Fruit fly (Drosophila melanogaster) S2 (cell line): ENCODE data around the gene Muc18B.

Experiments used
- CG8478 ChIP-seq: fragments of >200 bp; optimal IDR thresholded peaks from 2 replicates; lab custom pipeline; 2018
- CTCF ChIP-seq, 2 experiments: fragments of >200 bp; optimal IDR thresholded peaks; 2 replicates each; lab custom pipeline; 2018

Gene Muc18B

DNA sequence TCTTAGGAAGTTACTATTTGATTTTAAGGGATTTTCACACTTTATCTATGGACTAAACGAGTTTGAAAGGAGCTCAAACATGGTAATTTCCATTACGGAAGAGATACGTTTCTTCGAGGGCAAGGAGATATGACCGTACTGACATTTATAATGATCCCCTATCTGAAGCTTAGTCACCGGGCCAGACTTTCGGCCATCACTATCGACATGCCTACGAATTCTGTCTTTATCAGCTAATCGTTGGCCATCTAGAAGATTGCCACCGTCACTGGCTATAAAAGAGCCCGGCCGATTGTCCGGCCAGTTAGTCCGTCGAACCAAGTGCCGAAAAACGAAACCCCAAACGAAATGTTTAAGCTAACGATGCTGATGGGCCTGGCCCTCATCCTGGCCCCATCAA is at the start of gene Muc18B:
Gene Muc18B, plus strand, starts transcription at position 301 of the 400 bp plus-strand sequence.
- no peak for TF ChIP-seq CG8478 (lab: Kevin White, UChicago)
- TF ChIP-seq CTCF (optimal IDR thresholded peaks at IDR 0.05; lab: Kevin White, UChicago), result no peak

DNA sequence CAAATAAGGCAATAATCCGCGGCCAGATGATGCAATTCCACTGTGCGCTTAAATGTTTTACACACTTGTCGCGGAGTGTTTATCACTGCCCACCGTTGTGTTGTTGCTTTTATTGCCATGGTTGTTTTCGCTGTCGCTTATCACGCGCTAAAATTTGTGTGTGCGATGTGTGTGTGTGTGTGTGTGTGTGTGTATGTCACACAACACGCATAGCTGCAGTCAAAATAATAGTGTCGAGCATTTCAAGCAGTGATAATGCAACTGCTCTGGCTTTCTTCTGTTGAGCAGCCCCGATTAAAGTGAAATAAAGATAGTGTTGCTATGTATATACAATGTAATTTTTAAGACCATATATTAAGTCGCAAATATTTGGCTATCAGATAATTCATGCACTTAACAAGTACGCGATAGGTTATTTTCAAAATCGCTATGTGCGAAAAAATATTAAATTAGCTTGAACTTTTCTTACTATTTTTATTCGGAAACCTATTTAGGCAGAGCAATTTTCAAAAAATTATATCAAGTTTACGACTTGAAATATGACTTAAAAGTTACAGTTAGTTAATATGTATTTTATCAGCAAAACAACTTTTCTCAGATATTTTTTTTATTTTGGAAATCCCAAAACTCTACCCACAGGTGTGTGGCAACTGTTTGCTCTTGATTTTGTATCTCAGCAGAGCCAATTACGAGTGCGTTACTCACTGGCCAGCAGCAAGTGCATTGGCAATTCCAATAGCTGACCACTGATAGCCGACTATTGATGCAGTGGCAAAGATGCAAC is 49.0 kb upstream of the Muc18B start:
- TF ChIP-seq CTCF (optimal IDR thresholded peaks at IDR 0.05; lab: Kevin White, UChicago) (no peak), CG8478 (lab: Kevin White, UChicago) (no peak)

DNA sequence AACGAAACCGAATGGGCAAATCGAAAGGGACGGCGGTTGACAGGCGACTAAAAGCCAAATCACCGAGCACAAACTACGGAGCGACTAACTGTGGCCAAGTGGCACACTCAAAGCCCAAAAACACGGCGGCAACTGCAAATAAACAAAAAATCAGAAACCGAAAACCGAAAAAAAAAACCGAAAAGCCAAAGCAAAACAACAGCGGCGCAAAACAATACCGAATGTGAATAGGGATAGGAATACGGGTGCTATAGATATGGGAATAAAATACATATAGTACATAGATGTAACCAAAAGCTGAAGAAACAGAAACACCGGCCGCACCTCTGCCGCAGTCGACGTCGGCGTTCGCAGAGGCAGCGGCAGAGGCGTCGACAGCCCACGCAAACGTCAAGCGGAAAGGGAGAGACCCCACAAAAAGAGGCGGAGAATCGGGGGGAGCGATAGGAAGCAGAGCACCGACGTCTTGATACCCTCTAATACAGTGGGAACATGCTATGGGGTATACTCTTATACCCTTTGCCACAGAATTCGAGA is 48.2 kb upstream of the Muc18B start, which contains the start of gene RhoGAP18B:
Gene RhoGAP18B, minus strand, starts transcription at position 51 of the 537 bp plus-strand sequence.
- TF ChIP-seq CTCF (optimal IDR thresholded peaks at IDR 0.05; lab: Kevin White, UChicago) (no peak), CG8478 (lab: Kevin White, UChicago) (no peak)

DNA sequence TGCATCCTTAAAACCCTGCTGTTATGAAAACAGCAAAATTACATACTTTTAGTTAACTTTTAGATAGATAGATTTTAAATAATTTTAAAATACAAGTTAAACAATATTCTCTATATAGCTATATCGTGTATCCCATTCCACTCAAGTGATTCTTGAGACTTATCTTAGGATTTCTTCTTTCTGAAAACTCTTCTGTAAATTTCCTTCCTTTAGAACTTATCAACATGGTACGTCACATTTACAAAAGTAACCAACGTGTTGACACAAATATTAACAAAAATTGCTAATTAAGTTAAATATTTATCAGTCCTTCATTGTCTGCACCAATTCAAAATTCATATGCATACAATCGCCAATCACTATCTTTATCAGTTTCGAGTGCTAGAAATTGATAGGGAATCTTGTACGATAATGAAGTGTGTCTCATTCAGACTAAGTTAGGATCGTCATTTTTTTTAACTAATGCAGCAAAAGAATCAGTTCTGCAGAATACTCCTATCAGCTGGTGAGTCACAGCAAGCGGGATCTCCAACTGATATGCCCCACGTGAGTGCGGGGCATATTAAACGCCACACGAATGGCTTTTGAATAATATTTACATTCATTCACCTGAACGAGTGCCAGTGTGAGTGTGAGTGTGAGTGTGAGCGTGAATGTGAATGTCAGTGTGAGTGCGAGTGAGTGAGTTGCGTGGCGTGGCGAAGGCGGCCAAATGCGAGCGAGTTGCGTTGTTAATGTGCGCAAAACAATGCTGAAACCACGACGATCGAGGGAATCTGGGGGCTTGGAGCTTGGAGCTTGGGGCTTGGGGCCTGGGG is 47.5 kb upstream of the Muc18B start:
- TF ChIP-seq CTCF (optimal IDR thresholded peaks at IDR 0.05; lab: Kevin White, UChicago), result no peak

DNA sequence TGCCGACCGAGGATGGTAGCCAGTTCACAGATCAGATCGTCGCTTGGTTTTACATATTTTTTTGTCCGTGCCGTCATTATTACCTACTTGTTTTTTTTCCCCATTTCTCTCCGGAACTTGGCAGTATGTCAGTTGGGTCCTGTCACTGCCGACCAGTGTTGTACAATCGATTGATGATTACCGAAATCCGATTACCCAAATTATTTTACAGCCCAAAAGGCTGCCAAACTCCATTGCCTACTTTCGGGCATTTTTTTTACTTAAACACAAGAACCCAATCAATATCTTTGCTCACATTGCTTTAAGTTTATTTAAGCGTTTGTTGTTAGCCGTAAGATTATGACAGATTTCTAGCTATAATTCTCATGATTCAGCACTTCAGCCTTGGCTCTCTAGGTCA is 44.5 kb upstream of the Muc18B start, which contains the start of gene Inx5:
Gene Inx5, minus strand, starts transcription at position 93 of the 400 bp plus-strand sequence.
- peak in 1 of 2 experiments; percentile 16 for TF ChIP-seq CTCF (optimal IDR thresholded peaks at IDR 0.05; lab: Kevin White, UChicago)
- no peak for TF ChIP-seq CG8478 (lab: Kevin White, UChicago)

DNA sequence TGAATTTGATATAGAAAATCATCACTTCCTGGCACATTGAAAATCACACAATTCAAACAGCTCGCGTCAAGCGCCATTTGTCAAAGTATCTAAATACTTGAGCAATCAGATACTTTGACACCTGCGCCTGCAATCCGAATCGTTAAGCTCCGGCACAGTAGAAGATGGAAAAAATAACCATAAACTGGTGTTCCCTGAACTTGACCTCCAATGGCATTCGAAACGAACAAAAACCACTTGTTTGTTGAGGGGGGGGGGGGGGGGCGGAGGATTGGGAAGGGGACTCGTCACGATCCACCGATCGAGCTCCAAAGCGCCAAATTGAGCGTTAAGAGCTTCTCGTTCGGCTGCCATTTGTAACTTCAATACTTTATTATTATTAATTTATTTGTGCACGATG is 43.4 kb upstream of the Muc18B start:
- TF ChIP-seq CTCF (optimal IDR thresholded peaks at IDR 0.05; lab: Kevin White, UChicago) (no peak), CG8478 (lab: Kevin White, UChicago) (no peak)

DNA sequence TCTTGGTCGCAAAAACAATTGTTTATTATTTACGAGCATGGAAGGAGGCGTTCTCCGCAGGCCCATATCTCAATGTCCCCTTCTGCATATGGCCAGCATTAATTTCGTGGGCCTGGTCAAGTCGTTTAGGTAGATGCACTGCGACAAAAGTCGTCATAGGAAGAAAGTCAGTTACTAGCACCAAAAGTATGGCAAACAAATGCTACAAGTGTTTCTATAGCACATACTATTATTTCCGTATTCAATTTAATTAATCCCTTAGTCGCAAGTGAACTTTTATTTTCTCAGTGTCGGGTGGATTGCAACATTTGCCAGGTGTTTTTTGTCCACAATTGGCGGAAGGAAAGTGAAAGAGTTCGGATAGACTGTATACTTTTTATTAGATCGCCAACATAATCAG is 42.4 kb upstream of the Muc18B start:
- TF ChIP-seq CG8478 (lab: Kevin White, UChicago), result no peak

DNA sequence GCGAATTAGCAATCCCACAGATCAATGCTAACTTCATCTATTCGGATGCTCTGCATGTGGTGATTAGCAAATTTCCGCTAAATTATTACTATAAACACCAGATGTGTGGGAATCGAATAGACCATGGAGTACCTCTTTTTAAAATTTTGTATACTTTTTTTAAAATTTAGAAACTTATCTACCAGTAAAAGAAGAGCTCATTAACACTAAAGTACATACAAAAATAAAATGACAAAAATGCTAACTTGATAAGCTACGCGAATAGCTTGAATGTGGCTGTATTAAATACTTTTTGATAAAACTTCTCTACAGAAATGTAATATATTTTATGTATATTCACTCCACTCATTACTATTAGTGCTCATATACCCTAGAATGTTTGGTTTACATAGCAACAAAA is 41.2 kb upstream of the Muc18B start:
- TF ChIP-seq CTCF (optimal IDR thresholded peaks at IDR 0.05; lab: Kevin White, UChicago) (no peak), CG8478 (lab: Kevin White, UChicago) (no peak)

DNA sequence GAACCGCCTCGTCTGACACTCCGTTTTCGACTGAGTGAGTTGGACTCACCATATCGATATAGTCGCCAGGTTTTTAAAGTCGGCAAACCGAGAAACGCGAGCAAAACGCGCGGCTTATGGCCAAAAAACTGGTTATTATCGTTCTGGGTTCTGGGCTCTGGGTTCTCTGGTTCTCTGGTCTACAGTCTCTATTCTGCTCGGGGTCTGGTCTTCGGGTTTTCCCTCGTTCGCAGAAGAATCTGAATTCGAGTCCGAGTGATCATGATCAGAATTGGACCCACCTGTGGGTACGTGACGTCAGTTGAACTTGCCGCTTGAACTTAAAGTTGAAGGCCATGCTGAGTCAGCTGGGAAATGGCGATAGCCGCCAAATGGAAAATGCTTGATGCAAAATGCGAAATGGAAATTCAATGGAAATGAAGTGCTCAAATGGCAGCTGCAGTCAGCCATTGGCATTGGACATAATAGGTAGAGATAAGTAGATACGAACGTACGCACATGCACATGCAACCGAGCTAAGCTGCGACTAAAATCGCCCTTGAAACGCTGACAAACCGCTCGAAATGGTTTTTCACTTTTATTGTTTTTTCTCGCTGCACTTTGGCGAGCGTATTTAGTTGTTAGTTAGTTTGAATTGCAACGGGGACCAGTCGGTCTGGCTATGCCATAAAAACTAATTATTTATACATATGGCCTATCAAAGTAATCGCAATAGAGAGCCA is 40.3 kb upstream of the Muc18B start, which contains the start of gene CG33939:
Gene CG33939, minus strand, starts transcription at position 51 of the 722 bp plus-strand sequence.
- no peak for TF ChIP-seq CG8478 (lab: Kevin White, UChicago)
- TF ChIP-seq CTCF (optimal IDR thresholded peaks at IDR 0.05; lab: Kevin White, UChicago), result no peak

DNA sequence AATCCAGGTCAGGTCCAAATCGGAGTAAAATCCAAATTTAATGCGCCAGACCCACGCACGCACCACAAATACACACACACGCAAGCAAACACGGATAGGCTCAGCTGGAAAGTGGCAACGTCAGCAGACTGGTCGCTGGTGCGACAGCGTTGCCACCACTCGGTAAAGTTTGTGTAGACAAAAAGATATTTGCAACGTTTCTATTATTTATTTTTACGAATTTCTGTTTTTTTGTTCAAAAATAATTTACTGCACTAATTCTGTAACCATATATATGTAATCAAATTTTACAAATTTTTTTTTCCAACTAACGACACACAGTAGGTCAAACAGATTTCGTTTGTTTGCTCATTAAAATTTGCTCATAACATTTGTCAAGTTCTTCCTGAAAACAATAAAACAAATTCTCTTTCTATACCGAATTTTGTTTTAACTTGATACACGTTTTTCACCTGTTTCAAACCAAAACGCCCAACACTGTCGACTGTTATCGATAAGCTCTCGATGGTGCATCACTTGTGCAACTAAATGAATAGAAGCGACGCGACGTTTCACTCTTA is 35.5 kb upstream of the Muc18B start, which contains the start of the genes CG7556 and CG7453:
Gene CG7556, minus strand, starts transcription at position 135 of the 560 bp plus-strand sequence.
Gene CG7453, plus strand, starts transcription at position 478 of the 560 bp plus-strand sequence.
- TF ChIP-seq CG8478 (lab: Kevin White, UChicago), result no peak
- TF ChIP-seq CTCF (optimal IDR thresholded peaks at IDR 0.05; lab: Kevin White, UChicago), result no peak

DNA sequence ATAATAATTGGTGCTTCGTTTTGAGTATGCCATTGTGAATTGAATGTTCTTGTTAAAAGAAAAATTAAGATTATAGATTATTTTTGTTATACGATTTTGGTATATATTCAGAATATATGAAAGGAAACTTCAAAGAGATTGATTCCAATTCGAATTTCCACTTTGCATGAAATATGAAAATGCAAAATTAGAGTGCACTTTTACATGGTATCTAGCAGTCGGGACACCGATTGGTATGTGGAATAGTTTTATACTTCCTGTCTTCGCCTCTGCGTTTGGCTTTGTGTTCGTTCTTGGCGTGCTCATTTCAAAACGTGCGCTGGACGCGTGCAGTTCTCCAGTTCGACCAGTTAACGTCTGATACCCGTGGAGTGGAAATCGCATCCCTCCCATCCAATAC is 32.2 kb upstream of the Muc18B start, which contains the start of gene CG33253:
Gene CG33253, plus strand, starts transcription at position 301 of the 400 bp plus-strand sequence.
- TF ChIP-seq CTCF (optimal IDR thresholded peaks at IDR 0.05; lab: Kevin White, UChicago), result no peak
- no peak for TF ChIP-seq CG8478 (lab: Kevin White, UChicago)

DNA sequence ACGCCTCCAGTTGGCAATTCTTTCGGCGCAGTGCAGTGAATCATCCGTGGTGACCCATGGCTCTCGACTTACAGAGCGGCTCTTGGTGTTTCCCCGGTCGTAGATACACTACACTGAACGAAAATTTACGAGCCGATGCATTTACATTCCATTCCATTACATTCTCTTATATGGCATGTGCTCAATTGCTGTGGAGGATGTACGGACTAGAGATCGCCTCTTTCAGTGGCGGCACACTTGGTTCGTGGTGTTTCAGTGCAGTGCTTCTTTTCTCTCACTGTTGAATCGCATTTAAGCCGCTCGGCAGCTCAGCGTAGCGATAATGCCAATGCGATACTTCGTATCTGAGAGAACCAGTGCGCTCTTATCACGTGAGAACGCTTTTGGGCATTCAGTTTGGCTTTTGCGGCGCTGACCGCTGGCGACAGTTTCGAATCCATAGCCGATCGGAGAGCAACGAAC is 27.7 kb upstream of the Muc18B start, which contains the start of gene Mec2:
Gene Mec2, plus strand, starts transcription at position 412 of the 462 bp plus-strand sequence.
- TF ChIP-seq CG8478 (lab: Kevin White, UChicago) (no peak), CTCF (optimal IDR thresholded peaks at IDR 0.05; lab: Kevin White, UChicago) (no peak)

DNA sequence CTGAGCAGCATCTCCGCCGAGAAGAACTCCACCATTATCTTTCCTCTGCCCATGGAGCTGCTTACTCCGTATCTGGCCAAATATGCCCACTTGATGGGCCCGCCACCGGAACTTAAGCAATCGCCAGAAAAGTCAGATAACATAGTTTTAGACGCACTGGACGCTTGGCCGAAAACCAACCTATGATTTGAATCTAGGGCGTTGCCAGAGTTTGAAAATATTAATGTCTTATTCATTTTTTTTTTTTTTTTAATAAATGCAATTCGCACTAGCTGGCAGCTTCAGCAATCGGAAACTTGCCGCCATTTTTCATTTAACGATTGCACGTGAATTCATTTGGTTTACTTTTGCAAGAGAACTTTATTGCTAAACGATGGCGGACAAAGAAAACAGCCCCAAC is 25.4 kb upstream of the Muc18B start, which contains the start of gene HP1D3csd:
Gene HP1D3csd, plus strand, starts transcription at position 312 of the 400 bp plus-strand sequence.
- TF ChIP-seq CTCF (optimal IDR thresholded peaks at IDR 0.05; lab: Kevin White, UChicago) (peak in 1 of 2 experiments; percentile 49), CG8478 (lab: Kevin White, UChicago) (no peak)
